Fruit fly (Drosophila melanogaster): ENCODE results near the gene mei-217.

dm6 chrX:17180523-17180922 lies 37.7 kb upstream of the mei-217 start:
- TF ChIP-seq psq (optimal IDR thresholded peaks at IDR 0.05): no peak
- no peak for TF ChIP-seq pan (optimal IDR thresholded peaks at IDR 0.05)
- TF ChIP-seq Dll (optimal IDR thresholded peaks at IDR 0.05): no peak
- no peak for TF ChIP-seq usp (GFP tag; optimal IDR thresholded peaks at IDR 0.05)
- no peak for TF ChIP-seq EcR (GFP tag; optimal IDR thresholded peaks at IDR 0.05)
- TF ChIP-seq CG8478 (optimal IDR thresholded peaks at IDR 0.05): no peak

Data from whole organism.